Worm (Caenorhabditis elegans) whole organism, L4 larva: ENCODE results near the gene Y49F6A.5.

Experiments used
- lir-3 ChIP-seq: sonication (generic microtip); optimal IDR thresholded peaks from 2 replicates; lab custom pipeline; 2016; ENCODE audit warnings: mild to moderate bottlenecking, missing genetic modification characterization, missing compliant biosample characterization
- nhr-11 ChIP-seq: fragments of 150-350 bp; optimal IDR thresholded peaks from 2 replicates; lab custom pipeline; 2014; ENCODE audit warnings: missing biosample characterization, missing genetic modification characterization
- snpc-4 ChIP-seq: fragments of 150-350 bp; optimal IDR thresholded peaks from 2 replicates; lab custom pipeline; 2014; ENCODE audit warnings: missing biosample characterization, missing genetic modification characterization
- zag-1 ChIP-seq: fragments of 150-350 bp; optimal IDR thresholded peaks from 2 replicates; lab custom pipeline; 2014; ENCODE audit warnings: missing biosample characterization, missing genetic modification characterization
- zip-2 ChIP-seq: fragments of 150-350 bp; optimal IDR thresholded peaks from 2 replicates; lab custom pipeline; 2014; ENCODE audit warnings: missing biosample characterization, missing genetic modification characterization

- TF ChIP-seq zag-1 (tag; lab: Kevin White, UChicago) (no peak), snpc-4 (tag; lab: Kevin White, UChicago) (no peak), zip-2 (tag; lab: Kevin White, UChicago) (no peak), lir-3 (tag; lab: Kevin White, UChicago) (no peak), nhr-11 (no peak)
These were observed 27.9 kb downstream of the Y49F6A.5 start, which contains the start of gene srh-59 for ce11 chrII:3581752-3582151.
